Worm (Caenorhabditis elegans): ENCODE results near the gene C10F3.7.

- TF ChIP-seq egl-43 (GFP tag; IDR thresholded peaks at IDR 0.05) = no peak
- TF ChIP-seq lin-15B (tag; optimal IDR thresholded peaks at IDR 0.05) = no peak
- no peak for TF ChIP-seq jun-1 (tag; optimal IDR thresholded peaks at IDR 0.05)
- TF ChIP-seq hlh-11 (tag; optimal IDR thresholded peaks at IDR 0.05) = no peak
- no peak for TF ChIP-seq zip-2 (tag; optimal IDR thresholded peaks at IDR 0.05)
- no peak for TF ChIP-seq snpc-4 (tag; optimal IDR thresholded peaks at IDR 0.05)
- TF ChIP-seq madf-9 (GFP tag; conservative IDR thresholded peaks at IDR 0.05) = no peak
- TF ChIP-seq nhr-76 (tag; optimal IDR thresholded peaks at IDR 0.05) = no peak
- no peak for TF ChIP-seq R02D3.7 (tag; optimal IDR thresholded peaks at IDR 0.05)
- TF ChIP-seq fkh-10 (GFP tag; optimal IDR thresholded peaks at IDR 0.05) = no peak
Measured at ce11 chrV:5936691-5937090, 50.0 kb downstream of the C10F3.7 start, which contains the start of the genes M03F8.5 and M03F8.7.

Data from whole organism, L4 larva.